Worm (Caenorhabditis elegans) whole organism, L4 larva: Measurements from ENCODE around the gene T24D3.2.

Experiments used
- F37D6.2 ChIP-seq: sonication (generic microtip); optimal IDR thresholded peaks from 2 replicates; lab custom pipeline; 2016; ENCODE audit warnings: mild to moderate bottlenecking, missing genetic modification characterization, missing compliant biosample characterization
- F49E8.2 ChIP-seq: sonication (generic microtip); optimal IDR thresholded peaks from 2 replicates; lab custom pipeline; 2016; ENCODE audit warnings: missing compliant biosample characterization, mild to moderate bottlenecking, missing genetic modification characterization, borderline replicate concordance
- Y105C5A.15 ChIP-seq: fragments of 200-800 bp; sonication (Bioruptor generic); IDR thresholded peaks from 2 replicates; pipeline ENCODE4 v1.3.6; 2022; ENCODE audit warnings: missing genetic modification characterization, missing compliant biosample characterization
- Y48G9A.11 ChIP-seq: fragments of 200-800 bp; sonication (Bioruptor generic); IDR thresholded peaks from 2 replicates; pipeline ENCODE4 v1.3.6; 2022; ENCODE audit warnings: missing genetic modification reagents, missing genetic modification characterization, missing compliant biosample characterization
- Y75B8A.6 ChIP-seq: fragments of 200-800 bp; sonication (Bioruptor generic); IDR thresholded peaks from 2 replicates; pipeline ENCODE4 v1.3.6; 2022; ENCODE audit warnings: missing genetic modification reagents, missing genetic modification characterization, missing compliant biosample characterization
- aha-1 ChIP-seq: fragments of 150-350 bp; peaks from one replicate; lab custom pipeline; 2014; ENCODE audit warnings: missing biosample characterization, missing genetic modification characterization
- aly-2 ChIP-seq: sonication (generic microtip); optimal IDR thresholded peaks from 2 replicates; lab custom pipeline; 2018; ENCODE audit warnings: missing biosample characterization, missing genetic modification characterization
- attf-4 ChIP-seq: sonication (generic microtip); optimal IDR thresholded peaks from 3 replicates; lab custom pipeline; 2017; ENCODE audit warnings: missing biosample characterization, missing genetic modification characterization
- ceh-20 ChIP-seq: fragments of 200-800 bp; sonication (Bioruptor generic); IDR thresholded peaks from 2 replicates; pipeline ENCODE4 v1.3.6; 2022; ENCODE audit warnings: missing genetic modification reagents, missing genetic modification characterization, missing compliant biosample characterization
- ceh-32 ChIP-seq: sonication (generic microtip); optimal IDR thresholded peaks from 2 replicates; lab custom pipeline; 2016; ENCODE audit warnings: mild to moderate bottlenecking, missing genetic modification characterization, missing compliant biosample characterization; ENCODE audit not compliant: poor library complexity
- ctbp-1 ChIP-seq: fragments of 200-800 bp; sonication (Bioruptor generic); IDR thresholded peaks from 2 replicates; pipeline ENCODE4 v1.3.6; 2022; ENCODE audit warnings: missing genetic modification reagents, missing genetic modification characterization, missing compliant biosample characterization
- daf-16 ChIP-seq, 3 experiments: sonication (generic microtip); optimal IDR thresholded peaks; 2 replicates each; lab custom pipeline; 2016 to 2017; ENCODE audit warnings: missing genetic modification characterization in 3 of 3, missing genetic modification reagents in 3 of 3, mild to moderate bottlenecking in 2 of 3, missing compliant biosample characterization in 2 of 3, missing biosample characterization in 1 of 3, moderate library complexity in 1 of 3
- daf-19 ChIP-seq: fragments of 200-800 bp; sonication (Bioruptor generic); conservative IDR thresholded peaks from 2 replicates; pipeline ENCODE4 v1.3.6; 2022; ENCODE audit warnings: missing genetic modification characterization, missing compliant biosample characterization
- dpl-1 ChIP-seq: fragments of 150-350 bp; optimal IDR thresholded peaks from 2 replicates; lab custom pipeline; 2014; ENCODE audit warnings: missing biosample characterization, missing genetic modification reagents, missing genetic modification characterization
- duxl-1 ChIP-seq: sonication (generic microtip); optimal IDR thresholded peaks from 2 replicates; lab custom pipeline; 2016; ENCODE audit warnings: mild to moderate bottlenecking, missing genetic modification characterization, moderate library complexity, missing compliant biosample characterization; ENCODE audit not compliant: poor library complexity
- egl-27 ChIP-seq: sonication (generic microtip); optimal IDR thresholded peaks from 3 replicates; lab custom pipeline; 2017; ENCODE audit warnings: missing biosample characterization, missing genetic modification reagents, missing genetic modification characterization
- gei-8 ChIP-seq: fragments of 200-800 bp; sonication (Bioruptor generic); optimal IDR thresholded peaks from 2 replicates; lab custom pipeline; 2018; ENCODE audit warnings: mild to moderate bottlenecking, missing genetic modification characterization, missing compliant biosample characterization
- hif-1 ChIP-seq, 2 experiments: sonication (generic microtip); optimal IDR thresholded peaks; 2 replicates each; lab custom pipeline; 2016 to 2017; ENCODE audit warnings: missing compliant biosample characterization in 2 of 2, missing genetic modification characterization in 2 of 2, missing genetic modification reagents in 2 of 2, missing genotype in 2 of 2, mild to moderate bottlenecking in 1 of 2
- hlh-30 ChIP-seq: sonication (generic microtip); optimal IDR thresholded peaks from 2 replicates; lab custom pipeline; 2017; ENCODE audit warnings: antibody characterized with exemption, mild to moderate bottlenecking, missing genetic modification characterization, missing compliant biosample characterization; ENCODE audit not compliant: insufficient read depth
- hmg-1.1 ChIP-seq: fragments of 200-800 bp; sonication (Bioruptor generic); IDR thresholded peaks from 2 replicates; pipeline ENCODE4 v1.3.6; 2022; ENCODE audit warnings: missing genetic modification reagents, missing genetic modification characterization, missing compliant biosample characterization
- lim-7 ChIP-seq: fragments of 200-800 bp; sonication (Bioruptor generic); IDR thresholded peaks from 2 replicates; pipeline ENCODE4 v1.3.6; 2022; ENCODE audit warnings: missing genetic modification characterization, missing compliant biosample characterization
- lir-3 ChIP-seq: sonication (generic microtip); optimal IDR thresholded peaks from 2 replicates; lab custom pipeline; 2016; ENCODE audit warnings: mild to moderate bottlenecking, missing genetic modification characterization, missing compliant biosample characterization
- madf-9 ChIP-seq: fragments of 200-800 bp; sonication (Bioruptor generic); conservative IDR thresholded peaks from 2 replicates; pipeline ENCODE4 v1.3.6; 2022; ENCODE audit warnings: missing genetic modification reagents, missing genetic modification characterization, missing compliant biosample characterization
- mep-1 ChIP-seq: fragments of 150-350 bp; sonication (generic microtip); optimal IDR thresholded peaks from 3 replicates; lab custom pipeline; 2014; ENCODE audit warnings: missing biosample characterization, missing genetic modification characterization
- mxl-2 ChIP-seq: fragments of 200-800 bp; sonication (Bioruptor generic); conservative IDR thresholded peaks from 2 replicates; pipeline ENCODE4 v1.3.6; 2022; ENCODE audit warnings: missing genetic modification reagents, missing genetic modification characterization, missing compliant biosample characterization
- nhr-11 ChIP-seq: fragments of 150-350 bp; optimal IDR thresholded peaks from 2 replicates; lab custom pipeline; 2014; ENCODE audit warnings: missing biosample characterization, missing genetic modification characterization
- nhr-25 ChIP-seq: sonication (generic microtip); optimal IDR thresholded peaks from 2 replicates; lab custom pipeline; 2017; ENCODE audit warnings: missing genetic modification characterization, mild to moderate bottlenecking, missing compliant biosample characterization, antibody characterized with exemption, moderate library complexity, borderline replicate concordance; ENCODE audit not compliant: insufficient read depth
- nhr-41 ChIP-seq: fragments of 200-800 bp; sonication (Bioruptor generic); IDR thresholded peaks from 2 replicates; pipeline ENCODE4 v1.3.6; 2022; ENCODE audit warnings: missing genetic modification reagents, missing genetic modification characterization, missing compliant biosample characterization
- nhr-76 ChIP-seq: fragments of 150-350 bp; optimal IDR thresholded peaks from 2 replicates; lab custom pipeline; 2014; ENCODE audit warnings: missing biosample characterization, missing genetic modification characterization
- set-16 ChIP-seq: fragments of 200-800 bp; sonication (Bioruptor generic); IDR thresholded peaks from 2 replicates; pipeline ENCODE4 v1.3.6; 2022; ENCODE audit warnings: missing genetic modification reagents, missing genetic modification characterization, missing compliant biosample characterization
- skn-1 ChIP-seq: fragments of 150-350 bp; optimal IDR thresholded peaks from 2 replicates; lab custom pipeline; 2014; ENCODE audit warnings: missing biosample characterization, missing genetic modification characterization
- tag-97 ChIP-seq: fragments of 200-800 bp; sonication (Bioruptor generic); IDR thresholded peaks from 2 replicates; pipeline ENCODE4 v1.3.6; 2022; ENCODE audit warnings: missing genetic modification characterization, missing compliant biosample characterization
- tra-1 ChIP-seq: fragments of 200-800 bp; sonication (Bioruptor generic); IDR thresholded peaks from 2 replicates; pipeline ENCODE4 v1.3.6; 2022; ENCODE audit warnings: missing genetic modification reagents, missing genetic modification characterization, missing compliant biosample characterization
- unc-130 ChIP-seq: sonication (generic microtip); optimal IDR thresholded peaks from 2 replicates; lab custom pipeline; 2016; ENCODE audit warnings: missing genetic modification reagents, missing genetic modification characterization, missing compliant biosample characterization
- unc-39 ChIP-seq: sonication (generic microtip); optimal IDR thresholded peaks from 2 replicates; lab custom pipeline; 2017; ENCODE audit warnings: missing biosample characterization, missing genetic modification characterization
- unc-62 ChIP-seq, 3 experiments: fragments of 150-350 bp in 1 of 3; sonication (generic microtip); optimal IDR thresholded peaks in 2 of 3; peaks in 1 of 3; 1 replicate in 1 of 3; 2 replicates in 2 of 3; lab custom pipeline; 2014 to 2017; ENCODE audit warnings: missing biosample characterization in 3 of 3, missing genetic modification characterization in 3 of 3, missing genetic modification reagents in 3 of 3, missing genotype in 1 of 3
- ztf-7 ChIP-seq: fragments of 150-350 bp; optimal IDR thresholded peaks from 2 replicates; lab custom pipeline; 2014; ENCODE audit warnings: missing biosample characterization, missing genetic modification characterization

T24D3.2 gene

ce11 chrX:12393786-12394308 lies 31.7 kb upstream of the T24D3.2 start, which contains the start of gene F17E5.2 (continued):
- TF ChIP-seq Y48G9A.11 (no peak), dpl-1 (peak; percentile 85), aly-2 (no peak), lir-3 (no peak), duxl-1 (tag; lab: Kevin White, UChicago) (peak; percentile 78), nhr-41 (GFP tag; lab: Robert Waterston, UW) (peak; percentile 46; the same call in 1 of the 2 replicates), daf-19 (GFP tag; lab: Robert Waterston, UW) (0 out of 2 replicates have a peak, but pooled peaks have one; percentile 68), F49E8.2 (tag; lab: Kevin White, UChicago) (no peak), Y105C5A.15 (GFP tag; lab: Robert Waterston, UW) (no peak), nhr-11 (tag; lab: Kevin White, UChicago) (peak; percentile 97), Y75B8A.6 (no peak), nhr-76 (tag; lab: Kevin White, UChicago) (no peak), tra-1 (peak; percentile 47; the same call in 1 of the 2 replicates), skn-1 (no peak), nhr-25 (tag; lab: Kevin White, UChicago) (peak; percentile 12), hmg-1.1 (GFP tag; lab: Robert Waterston, UW) (peak; percentile 96), ztf-7 (tag; lab: Kevin White, UChicago) (peak; percentile 89), F37D6.2 (tag; lab: Kevin White, UChicago) (peak; percentile 89), tag-97 (GFP tag; lab: Robert Waterston, UW) (no peak)

DNA sequence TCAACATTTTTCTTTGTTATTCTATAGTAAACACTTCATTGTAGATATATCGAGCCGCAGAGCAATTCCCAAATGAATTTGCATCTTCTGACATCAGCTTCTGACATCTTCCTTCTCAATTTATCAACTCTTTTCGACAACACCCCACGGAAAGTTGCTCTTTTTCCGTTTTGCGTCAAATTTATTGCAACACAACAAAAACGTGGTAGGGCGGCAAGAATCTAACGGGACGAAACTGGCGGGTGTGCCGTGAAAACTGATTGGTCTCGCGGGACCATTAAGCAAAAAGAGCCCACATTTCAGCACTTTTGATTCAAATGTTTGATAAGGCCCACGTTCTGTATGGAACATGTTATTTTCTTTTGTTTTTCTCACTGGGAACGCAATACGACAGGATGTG lies 20.8 kb upstream of the T24D3.2 start:
- TF ChIP-seq mep-1 (tag; lab: Kevin White, UChicago) (peak; percentile 9), mxl-2 (no peak), ceh-20 (GFP tag; lab: Robert Waterston, UW) (peak; percentile 86), hif-1 (tag; optimal IDR thresholded peaks at IDR 0.05; lab: Kevin White, UChicago) (peak in 1 of 2 experiments; percentile 2), unc-62 (GFP tag; optimal IDR thresholded peaks at IDR 0.05 in 1 of 2; lab: Kevin White, UChicago) (peak in 1 of 2 experiments; percentile 99), unc-62 (tag; optimal IDR thresholded peaks at IDR 0.05; lab: Kevin White, UChicago) (no peak), hmg-1.1 (GFP tag; lab: Robert Waterston, UW) (peak; percentile 47; the same call in 1 of the 2 replicates), unc-130 (no peak), hlh-30 (tag; lab: Kevin White, UChicago) (peak; percentile 15), ctbp-1 (GFP tag; lab: Robert Waterston, UW) (0 out of 2 replicates have a peak, but pooled peaks have one; percentile 9)

- TF ChIP-seq ctbp-1 (GFP tag; lab: Robert Waterston, UW) (0 out of 2 replicates have a peak, but pooled peaks have one; percentile 23), set-16 (GFP tag; lab: Robert Waterston, UW) (peak; percentile 83), unc-130 (no peak), hmg-1.1 (GFP tag; lab: Robert Waterston, UW) (0 out of 2 replicates have a peak, but pooled peaks have one; percentile 12), gei-8 (no peak), madf-9 (GFP tag; lab: Robert Waterston, UW) (no peak)
Measured at ce11 chrX:12406037-12406436, 19.5 kb upstream of the T24D3.2 start.

DNA sequence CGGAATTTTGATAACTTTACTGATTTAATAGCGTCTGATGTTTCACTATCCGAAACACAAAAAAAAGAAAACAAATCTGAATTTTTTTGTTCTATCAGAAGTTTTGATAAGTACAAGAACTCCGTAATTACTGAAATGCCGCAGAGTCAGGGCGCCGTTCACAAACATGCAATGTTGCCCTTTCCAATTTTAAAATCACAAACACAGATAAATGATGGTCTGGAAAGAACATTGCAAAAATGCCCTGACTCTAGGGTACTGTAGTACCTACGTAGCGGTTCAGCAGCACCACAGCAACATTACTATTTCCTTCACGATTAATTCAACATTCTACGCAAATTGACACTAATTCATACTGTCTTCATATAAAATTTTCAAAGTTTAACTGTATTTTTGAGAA lies 18.9 kb upstream of the T24D3.2 start:
- TF ChIP-seq unc-62 (GFP tag; optimal IDR thresholded peaks at IDR 0.05 in 1 of 2; lab: Kevin White, UChicago) = peak in 1 of 2 experiments; percentile 92
- no peak for TF ChIP-seq unc-62 (tag; optimal IDR thresholded peaks at IDR 0.05; lab: Kevin White, UChicago)
- no peak for TF ChIP-seq egl-27
- no peak for TF ChIP-seq lim-7
- no peak for TF ChIP-seq attf-4 (tag; lab: Kevin White, UChicago)
- no peak for TF ChIP-seq ceh-32 (tag; lab: Kevin White, UChicago)
- no peak for TF ChIP-seq daf-16 (GFP tag; optimal IDR thresholded peaks at IDR 0.05; lab: Kevin White, UChicago)
- TF ChIP-seq daf-16 (tag; optimal IDR thresholded peaks at IDR 0.05; lab: Kevin White, UChicago) = no peak
- TF ChIP-seq unc-39 = no peak
- no peak for TF ChIP-seq ceh-20 (GFP tag; lab: Robert Waterston, UW)
- TF ChIP-seq aha-1 (tag; lab: Kevin White, UChicago) = peak; percentile 21
